Worm (Caenorhabditis elegans) whole organism, L1 larva: ENCODE measurements around the gene C16A11.3.

Experiments
- nhr-28 ChIP-seq: fragments of 150-350 bp; optimal IDR thresholded peaks from 2 replicates; lab custom pipeline; 2014; ENCODE audit warnings: missing biosample characterization, missing genetic modification characterization
- skn-1 ChIP-seq: fragments of 150-350 bp; optimal IDR thresholded peaks from 2 replicates; lab custom pipeline; 2014; ENCODE audit warnings: missing biosample characterization, missing genetic modification characterization
- unc-62 ChIP-seq: fragments of 150-350 bp; optimal IDR thresholded peaks from 2 replicates; lab custom pipeline; 2014; ENCODE audit warnings: missing biosample characterization, missing genetic modification reagents, missing genetic modification characterization

- no peak for TF ChIP-seq nhr-28 (tag; lab: Kevin White, UChicago)
- no peak for TF ChIP-seq skn-1 (tag; lab: Kevin White, UChicago)
- TF ChIP-seq unc-62 (GFP tag; lab: Kevin White, UChicago): no peak
Observed at ce11 chrII:4235959-4236358, 6.6 kb downstream of the C16A11.3 start, which contains the start of gene fbxc-43.
